Fruit fly (Drosophila melanogaster) Kc167 (cell line): Measurements from ENCODE around the gene sav.

ENCODE experiments used
- Myc ChIP-seq: fragments of >200 bp; optimal IDR thresholded peaks from 2 replicates; lab custom pipeline; 2017; ENCODE audit warnings: missing external identifiers
- Sin3A ChIP-seq: fragments of >200 bp; optimal IDR thresholded peaks from 2 replicates; lab custom pipeline; 2018; ENCODE audit warnings: missing external identifiers
- insv ChIP-seq: fragments of >200 bp; optimal IDR thresholded peaks from 3 replicates; lab custom pipeline; 2018; ENCODE audit warnings: missing external identifiers
- psq ChIP-seq: fragments of >200 bp; optimal IDR thresholded peaks from 2 replicates; lab custom pipeline; 2017; ENCODE audit warnings: missing external identifiers

- TF ChIP-seq psq (no peak), insv (lab: Kevin White, UChicago) (no peak), Myc (lab: Kevin White, UChicago) (no peak), Sin3A (lab: Kevin White, UChicago) (no peak)
Measured at dm6 chr3R:23088252-23088651, 27.1 kb upstream of the sav start.
